Worm (Caenorhabditis elegans): ENCODE measurements around the gene C16A11.2.

Gene C16A11.2

DNA sequence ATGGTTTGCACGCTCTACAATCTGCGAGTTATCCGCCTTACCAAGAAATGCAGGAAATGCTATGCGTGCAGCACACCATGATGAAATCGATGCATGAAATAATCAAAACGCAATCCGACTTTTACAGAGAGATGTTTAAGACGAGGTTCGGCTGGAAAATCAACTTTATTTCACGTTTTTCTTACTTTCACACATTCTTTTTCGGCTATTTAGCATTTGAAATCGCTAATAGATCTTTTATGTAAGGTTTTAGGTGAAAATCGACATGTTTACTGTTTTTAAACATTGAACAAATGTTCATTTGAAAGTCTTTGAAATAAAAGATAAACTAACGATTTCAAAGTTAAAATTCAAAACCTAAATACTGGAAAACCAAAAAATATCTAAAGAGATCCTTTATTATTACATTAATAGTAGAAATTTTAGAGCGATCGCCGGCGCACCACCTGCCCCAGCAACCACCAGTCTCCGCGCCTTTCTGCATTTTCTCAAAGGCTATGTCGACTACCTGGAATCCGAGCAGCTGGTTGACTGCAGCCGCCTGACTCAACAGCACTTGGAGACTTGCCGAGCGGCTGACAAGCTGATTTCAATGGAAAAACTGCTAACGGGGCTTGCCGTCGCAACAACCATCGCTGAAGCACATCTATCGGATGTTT lies 9.8 kb upstream of the C16A11.2 start (continued):
- no peak for TF ChIP-seq K12H6.12 (tag; optimal IDR thresholded peaks at IDR 0.05)
- no peak for TF ChIP-seq cebp-1 (GFP tag; IDR thresholded peaks at IDR 0.05)
- peak; percentile 4 for TF ChIP-seq cebp-1 (tag; optimal IDR thresholded peaks at IDR 0.05)
- peak; percentile 21 for TF ChIP-seq tbp1 (GFP tag; optimal IDR thresholded peaks at IDR 0.05)
- no peak for TF ChIP-seq nhr-80 (tag; optimal IDR thresholded peaks at IDR 0.05)
- TF ChIP-seq K11D2.4 (GFP tag; IDR thresholded peaks at IDR 0.05), result no peak
- TF ChIP-seq unc-62 (GFP tag; optimal IDR thresholded peaks at IDR 0.05), result no peak
- 0 out of 2 replicates have a peak, but pooled peaks have one; percentile 30 for TF ChIP-seq F39B2.1 (GFP tag; IDR thresholded peaks at IDR 0.05)
- TF ChIP-seq lin-54 (GFP tag; optimal IDR thresholded peaks at IDR 0.05), result peak; percentile 18
- TF ChIP-seq tbx-9 (tag; optimal IDR thresholded peaks at IDR 0.05; ENCODE audit: borderline replicate concordance), result no peak
- TF ChIP-seq die-1 (tag; optimal IDR thresholded peaks at IDR 0.05), result no peak
- TF ChIP-seq madf-6 (GFP tag; IDR thresholded peaks at IDR 0.05), result peak; percentile 66
- TF ChIP-seq F33H1.4 (GFP tag; IDR thresholded peaks at IDR 0.05), result peak; percentile 49
- peak; percentile 10 for TF ChIP-seq chd-7 (tag; optimal IDR thresholded peaks at IDR 0.05)
- peak; percentile 5 for TF ChIP-seq mxl-1 (tag; optimal IDR thresholded peaks at IDR 0.05)
- TF ChIP-seq B0336.3 (GFP tag; IDR thresholded peaks at IDR 0.05), result peak; percentile 77
- TF ChIP-seq ceh-27 (GFP tag; optimal IDR thresholded peaks at IDR 0.05), result no peak
- no peak for TF ChIP-seq lir-1 (GFP tag; conservative IDR thresholded peaks at IDR 0.05)
- peak; percentile 53 for TF ChIP-seq fkh-3 (tag; optimal IDR thresholded peaks at IDR 0.05)
- no peak for TF ChIP-seq madf-10 (tag; optimal IDR thresholded peaks at IDR 0.05)
- TF ChIP-seq F37B4.10 (GFP tag; IDR thresholded peaks at IDR 0.05), result no peak
- TF ChIP-seq bed-1 (GFP tag; IDR thresholded peaks at IDR 0.05), result no peak
- TF ChIP-seq dox-1 (GFP tag; IDR thresholded peaks at IDR 0.05), result peak; percentile 4; the same call in 1 of the 2 replicates
- TF ChIP-seq mcd-1 (GFP tag; IDR thresholded peaks at IDR 0.05), result peak; percentile 38; the same call in 1 of the 2 replicates
- TF ChIP-seq aptf-3 (GFP tag; IDR thresholded peaks at IDR 0.05), result 0 out of 2 replicates have a peak, but pooled peaks have one; percentile 25
- no peak for TF ChIP-seq Y67H2A.10 (GFP tag; conservative IDR thresholded peaks at IDR 0.05)
- TF ChIP-seq let-607 (tag; optimal IDR thresholded peaks at IDR 0.05), result no peak
- TF ChIP-seq sptf-2 (GFP tag; optimal IDR thresholded peaks at IDR 0.05), result no peak
- no peak for TF ChIP-seq nhr-179 (tag; optimal IDR thresholded peaks at IDR 0.05)
- no peak for TF ChIP-seq atf-7 (tag; optimal IDR thresholded peaks at IDR 0.05)
- TF ChIP-seq Y53F4B.3 (GFP tag; IDR thresholded peaks at IDR 0.05), result no peak

DNA sequence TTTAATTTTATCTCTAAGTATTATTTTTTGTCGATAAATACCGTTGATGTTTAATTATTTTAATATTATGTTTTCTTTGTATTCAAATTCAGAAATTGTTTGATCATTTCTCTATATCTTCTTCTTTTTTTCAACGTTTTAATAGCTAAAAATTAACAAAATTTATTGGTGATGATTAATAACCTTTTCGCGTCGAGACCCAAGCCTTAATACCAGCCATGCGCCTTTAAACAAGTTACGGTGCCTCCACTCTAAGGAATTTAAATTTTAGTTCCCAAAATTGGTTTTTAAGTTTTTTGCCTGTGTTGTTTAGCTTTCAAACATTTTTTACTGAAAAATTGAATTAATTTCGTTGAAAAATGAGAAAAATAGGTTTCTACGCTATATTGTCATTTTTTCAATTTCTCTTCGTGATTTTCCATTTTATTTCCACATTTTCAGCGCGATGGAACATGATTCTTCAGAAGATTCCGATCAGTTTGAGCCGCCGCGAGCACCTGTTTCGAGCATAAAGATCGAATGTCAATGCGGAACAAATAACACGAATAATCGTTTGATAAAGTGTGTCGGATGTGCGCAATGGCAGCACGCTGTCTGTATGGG lies 8.8 kb upstream of the C16A11.2 start, which contains the start of gene C16A11.3:
C16A11.3 (plus strand) TSS at position 440 of the 603 bp plus-strand sequence.
- no peak for TF ChIP-seq lir-1 (GFP tag; conservative IDR thresholded peaks at IDR 0.05)
- TF ChIP-seq T07F8.4 (tag; optimal IDR thresholded peaks at IDR 0.05), result no peak
- TF ChIP-seq tbx-9 (tag; optimal IDR thresholded peaks at IDR 0.05; ENCODE audit: borderline replicate concordance), result no peak
- no peak for TF ChIP-seq ceh-27 (GFP tag; optimal IDR thresholded peaks at IDR 0.05)
- TF ChIP-seq F10E7.11 (tag; optimal IDR thresholded peaks at IDR 0.05), result peak; percentile 41
- no peak for TF ChIP-seq nhr-80 (tag; optimal IDR thresholded peaks at IDR 0.05)
- TF ChIP-seq nfya-1 (tag; optimal IDR thresholded peaks at IDR 0.05; ENCODE audit: borderline replicate concordance, insufficient read depth), result no peak
- TF ChIP-seq ccch-3 (GFP tag; optimal IDR thresholded peaks at IDR 0.05), result no peak
- TF ChIP-seq mxl-1 (tag; optimal IDR thresholded peaks at IDR 0.05), result no peak
- no peak for TF ChIP-seq nhr-179 (tag; optimal IDR thresholded peaks at IDR 0.05)
- no peak for TF ChIP-seq egl-18 (GFP tag; IDR thresholded peaks at IDR 0.05)
- no peak for TF ChIP-seq F37B4.10 (GFP tag; IDR thresholded peaks at IDR 0.05)
- no peak for TF ChIP-seq bed-2 (GFP tag; IDR thresholded peaks at IDR 0.05)
- no peak for TF ChIP-seq akir-1 (GFP tag; optimal IDR thresholded peaks at IDR 0.05)
- no peak for TF ChIP-seq ztf-22 (GFP tag; optimal IDR thresholded peaks at IDR 0.05)
- no peak; the same call in 1 of the 2 replicates for TF ChIP-seq hsf-1 (GFP tag; IDR thresholded peaks at IDR 0.05)
- no peak for TF ChIP-seq nhr-120 (GFP tag; IDR thresholded peaks at IDR 0.05)
- no peak for TF ChIP-seq die-1 (tag; optimal IDR thresholded peaks at IDR 0.05)
- peak; percentile 87 for TF ChIP-seq madf-6 (GFP tag; IDR thresholded peaks at IDR 0.05)
- no peak for TF ChIP-seq efl-1 (GFP tag; optimal IDR thresholded peaks at IDR 0.05)
- peak; percentile 49 for TF ChIP-seq snpc-1.1 (tag; optimal IDR thresholded peaks at IDR 0.05; ENCODE audit: insufficient read depth)
- peak; percentile 65 for TF ChIP-seq snpc-3.4 (tag; optimal IDR thresholded peaks at IDR 0.05)
- TF ChIP-seq cebp-1 (GFP tag; IDR thresholded peaks at IDR 0.05), result no peak
- TF ChIP-seq cebp-1 (tag; optimal IDR thresholded peaks at IDR 0.05), result no peak
- TF ChIP-seq ekl-4 (GFP tag; IDR thresholded peaks at IDR 0.05), result peak; percentile 72

Data from whole organism, young adult.